Fruit fly (Drosophila melanogaster): Measurements from ENCODE around the gene RnrL.

RnrL gene

DNA sequence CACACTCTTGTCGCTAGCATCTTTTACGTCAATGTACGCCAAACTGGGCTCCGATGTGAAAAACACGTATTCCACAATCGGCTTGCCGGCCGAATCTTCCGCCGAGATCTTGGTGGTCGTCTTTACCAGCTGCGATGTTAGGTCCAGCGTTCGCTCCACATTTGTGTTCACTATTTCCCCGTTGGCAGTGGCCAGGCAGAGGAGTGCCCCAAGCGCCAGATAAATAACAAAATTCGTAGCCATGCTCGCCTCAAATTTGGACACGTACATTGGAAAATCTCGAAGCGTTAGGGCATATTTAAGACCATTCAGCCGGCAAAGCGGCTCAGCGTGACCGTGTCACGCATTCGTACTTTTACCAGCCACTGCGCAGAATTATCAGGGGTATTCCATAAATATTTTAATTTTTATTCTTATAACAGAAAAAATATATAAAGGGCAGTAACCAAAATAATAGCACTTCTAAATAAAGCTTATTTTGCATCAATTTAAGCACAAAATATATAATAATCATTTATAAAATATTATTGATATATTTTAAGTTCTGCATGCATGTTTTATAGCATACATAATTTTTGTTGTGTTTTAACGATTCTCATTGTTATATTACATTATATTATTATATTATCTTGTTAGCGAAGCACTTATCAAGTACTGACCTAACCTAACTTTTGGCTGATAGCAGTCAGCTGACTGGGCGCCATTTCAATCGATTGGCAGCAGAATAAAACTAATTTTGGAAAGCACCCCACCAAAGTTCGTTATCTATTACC is 47.9 kb upstream of the RnrL start, which contains the start of the genes CG33303 and dpr19 (continued):
- no peak for TF ChIP-seq otp (GFP tag; IDR thresholded peaks at IDR 0.05)
- TF ChIP-seq esg (GFP tag; conservative IDR thresholded peaks at IDR 0.05): peak; percentile 58
- no peak for TF ChIP-seq CG17568 (GFP tag; optimal IDR thresholded peaks at IDR 0.05)
- TF ChIP-seq CG2678 (tag; optimal IDR thresholded peaks at IDR 0.05): peak; percentile 90
- TF ChIP-seq Bteb2 (GFP tag; optimal IDR thresholded peaks at IDR 0.05): no peak
- no peak for TF ChIP-seq CG8089 (GFP tag; optimal IDR thresholded peaks at IDR 0.05)
- TF ChIP-seq CG12219 (GFP tag; optimal IDR thresholded peaks at IDR 0.05): no peak
- no peak for TF ChIP-seq fru (optimal IDR thresholded peaks at IDR 0.05)
- no peak for TF ChIP-seq pnt (GFP tag; optimal IDR thresholded peaks at IDR 0.05)
- TF ChIP-seq Ptx1 (GFP tag; IDR thresholded peaks at IDR 0.05): peak; percentile 65
- TF ChIP-seq sim (GFP tag; IDR thresholded peaks at IDR 0.05): 0 out of 2 replicates have a peak, but pooled peaks have one; percentile 45
- no peak for TF ChIP-seq toy (GFP tag; IDR thresholded peaks at IDR 0.05)
- peak; percentile 60 for TF ChIP-seq E2f1 (GFP tag; IDR thresholded peaks at IDR 0.05)
- TF ChIP-seq CG1792 (GFP tag; optimal IDR thresholded peaks at IDR 0.05): no peak
- TF ChIP-seq CG8359 (GFP tag; optimal IDR thresholded peaks at IDR 0.05; ENCODE audit: borderline replicate concordance): peak; percentile 9
- no peak for TF ChIP-seq sens (GFP tag)
- no peak for TF ChIP-seq jigr1 (GFP tag; IDR thresholded peaks at IDR 0.05)
- no peak for TF ChIP-seq ems (GFP tag; optimal IDR thresholded peaks at IDR 0.05)
- TF ChIP-seq p53 (GFP tag; optimal IDR thresholded peaks at IDR 0.05): no peak
- TF ChIP-seq PHDP (tag; optimal IDR thresholded peaks at IDR 0.05): peak; percentile 90
- TF ChIP-seq sd (tag; optimal IDR thresholded peaks at IDR 0.05): no peak
- TF ChIP-seq CG3407 (GFP tag; optimal IDR thresholded peaks at IDR 0.05): peak; percentile 63
- TF ChIP-seq CG8478 (optimal IDR thresholded peaks at IDR 0.05): no peak
- TF ChIP-seq CG17829 (tag; optimal IDR thresholded peaks at IDR 0.05): peak; percentile 90
- no peak for TF ChIP-seq ab (GFP tag; optimal IDR thresholded peaks at IDR 0.05)
- peak; percentile 51; the same call in 1 of the 3 replicates for TF ChIP-seq CG3726 (GFP tag; IDR thresholded peaks at IDR 0.05)
- TF ChIP-seq CG12299 (tag; optimal IDR thresholded peaks at IDR 0.05): peak; percentile 81
- TF ChIP-seq CG33213 (GFP tag; optimal IDR thresholded peaks at IDR 0.05): no peak
- TF ChIP-seq crp (GFP tag; optimal IDR thresholded peaks at IDR 0.05): peak in 1 of 2 experiments; percentile 79
- peak; percentile 49; the same call in 1 of the 2 replicates for TF ChIP-seq CG10321 (GFP tag; IDR thresholded peaks at IDR 0.05)
- no peak for TF ChIP-seq fu2 (GFP tag; optimal IDR thresholded peaks at IDR 0.05)
- TF ChIP-seq nerfin-1 (tag; optimal IDR thresholded peaks at IDR 0.05): peak; percentile 76
- TF ChIP-seq MESR4 (GFP tag; optimal IDR thresholded peaks at IDR 0.05): peak; percentile 89
- TF ChIP-seq CG12155 (GFP tag; optimal IDR thresholded peaks at IDR 0.05): peak; percentile 50
- TF ChIP-seq CG13424 (tag; optimal IDR thresholded peaks at IDR 0.05): peak; percentile 89
- peak; percentile 49 for TF ChIP-seq BtbVII (GFP tag; optimal IDR thresholded peaks at IDR 0.05)
- peak; percentile 72 for TF ChIP-seq CG10147 (GFP tag; optimal IDR thresholded peaks at IDR 0.05)
- no peak for TF ChIP-seq ftz-f1 (GFP tag; optimal IDR thresholded peaks at IDR 0.05)
- TF ChIP-seq slp2 (GFP tag; optimal IDR thresholded peaks at IDR 0.05): no peak
- TF ChIP-seq HmgZ (tag; optimal IDR thresholded peaks at IDR 0.05): peak; percentile 48
- peak; percentile 66 for TF ChIP-seq fd96Cb (tag; optimal IDR thresholded peaks at IDR 0.05)
- TF ChIP-seq CG17802 (tag; optimal IDR thresholded peaks at IDR 0.05): peak; percentile 18
- peak; percentile 65 for TF ChIP-seq Hr3 (GFP tag; optimal IDR thresholded peaks at IDR 0.05)
- peak; percentile 76 for TF ChIP-seq gce (GFP tag; IDR thresholded peaks at IDR 0.05)
- 0 out of 3 replicates have a peak, but pooled peaks have one; percentile 7 for TF ChIP-seq so (GFP tag; IDR thresholded peaks at IDR 0.05)
- peak; percentile 36; the same call in 1 of the 2 replicates for TF ChIP-seq CG4730 (GFP tag; IDR thresholded peaks at IDR 0.05)
- TF ChIP-seq chn (GFP tag; optimal IDR thresholded peaks at IDR 0.05): no peak
- no peak for TF ChIP-seq Hr39 (optimal IDR thresholded peaks at IDR 0.05)
- no peak for TF ChIP-seq CG1647 (GFP tag; optimal IDR thresholded peaks at IDR 0.05)
- peak; percentile 16 for TF ChIP-seq Max (GFP tag; optimal IDR thresholded peaks at IDR 0.05)
- no peak for TF ChIP-seq unc-4 (GFP tag; IDR thresholded peaks at IDR 0.05; ENCODE audit: partially characterized antibody)

Data from whole organism, embryonic.